Fruit fly (Drosophila melanogaster) whole organism, embryonic: ENCODE results near the gene lilli.

Experiments used
- Awh ChIP-seq: fragments of 200-800 bp; sonication (Bioruptor generic); IDR thresholded peaks from 2 replicates; pipeline ENCODE4, ENCODE4 v1.3.6; 2022; ENCODE audit warnings: missing biosample characterization, missing genetic modification characterization
- Bgb ChIP-seq: fragments of 200-800 bp; sonication (Bioruptor generic); IDR thresholded peaks from 2 replicates; pipeline ENCODE4 v1.3.6; 2022; ENCODE audit warnings: missing biosample characterization, missing genetic modification characterization; ENCODE audit not compliant: partially characterized antibody
- CG11504 ChIP-seq: fragments of 200-800 bp; sonication (Bioruptor generic); optimal IDR thresholded peaks from 3 replicates; lab custom pipeline; 2019; ENCODE audit warnings: missing biosample characterization, mild to moderate bottlenecking, missing genetic modification characterization, moderate library complexity
- CG13624 ChIP-seq: fragments of 200-800 bp; sonication (Bioruptor generic); optimal IDR thresholded peaks from 2 replicates; lab custom pipeline; 2016; ENCODE audit warnings: missing biosample characterization, missing genetic modification characterization
- CG13775 ChIP-seq: fragments of 200-800 bp; sonication (Bioruptor generic); optimal IDR thresholded peaks from 3 replicates; lab custom pipeline; 2017; ENCODE audit warnings: missing biosample characterization, mild to moderate bottlenecking, missing genetic modification characterization
- CG1603 ChIP-seq: fragments of 200-800 bp; sonication (Bioruptor generic); optimal IDR thresholded peaks from 2 replicates; lab custom pipeline; 2019; ENCODE audit warnings: missing biosample characterization, mild to moderate bottlenecking, missing genetic modification characterization, moderate library complexity
- CG18011 ChIP-seq: fragments of 200-800 bp; sonication (Bioruptor generic); optimal IDR thresholded peaks from 2 replicates; lab custom pipeline; 2017; ENCODE audit warnings: missing biosample characterization, missing genetic modification characterization, mild to moderate bottlenecking, moderate library complexity, missing genotype
- CG1832 ChIP-seq: fragments of 200-800 bp; sonication (Bioruptor generic); optimal IDR thresholded peaks from 2 replicates; lab custom pipeline; 2017; ENCODE audit warnings: missing biosample characterization, mild to moderate bottlenecking, missing genetic modification characterization, inconsistent platforms
- CG18764 ChIP-seq: fragments of 200-800 bp; sonication (Bioruptor generic); optimal IDR thresholded peaks from 3 replicates; lab custom pipeline; 2016; ENCODE audit warnings: missing biosample characterization, missing genetic modification characterization
- CG2678 ChIP-seq: fragments of 200-800 bp; sonication (Bioruptor generic); optimal IDR thresholded peaks from 3 replicates; lab custom pipeline; 2019; ENCODE audit warnings: missing biosample characterization, mild to moderate bottlenecking, missing genetic modification characterization, moderate library complexity
- CG31388 ChIP-seq: fragments of 200-800 bp; sonication (Bioruptor generic); optimal IDR thresholded peaks from 2 replicates; lab custom pipeline; 2016; ENCODE audit warnings: missing biosample characterization, missing genetic modification characterization
- CG4404 ChIP-seq: fragments of 200-800 bp; sonication (Bioruptor generic); IDR thresholded peaks from 2 replicates; pipeline ENCODE4 v1.3.6; 2022; ENCODE audit warnings: missing biosample characterization, missing genetic modification characterization
- CG4854 ChIP-seq: fragments of 200-800 bp; sonication (Bioruptor generic); optimal IDR thresholded peaks from 2 replicates; lab custom pipeline; 2016; ENCODE audit warnings: missing biosample characterization, missing genetic modification characterization, inconsistent platforms
- CG7357 ChIP-seq: fragments of 200-800 bp; sonication (Bioruptor generic); IDR thresholded peaks from 3 replicates; pipeline ENCODE4 v1.3.6; 2022; ENCODE audit warnings: missing biosample characterization, missing genetic modification characterization
- CG8290 ChIP-seq, 3 experiments: fragments of 200-800 bp; sonication (Bioruptor generic); optimal IDR thresholded peaks; 2 replicates each; lab custom pipeline; 2016 to 2019; ENCODE audit warnings: missing biosample characterization in 3 of 3, missing genetic modification characterization in 3 of 3, mild to moderate bottlenecking in 2 of 3, moderate library complexity in 1 of 3
- CG8765 ChIP-seq: fragments of 200-800 bp; sonication (Bioruptor generic); IDR thresholded peaks from 2 replicates; pipeline ENCODE4 v1.3.6; 2022; ENCODE audit warnings: missing biosample characterization, missing genetic modification characterization
- CG9797 ChIP-seq: fragments of 200-800 bp; sonication (Bioruptor generic); optimal IDR thresholded peaks from 3 replicates; lab custom pipeline; 2018; ENCODE audit warnings: missing biosample characterization, mild to moderate bottlenecking, missing genetic modification characterization
- Dek ChIP-seq: fragments of 200-800 bp; sonication (Bioruptor generic); optimal IDR thresholded peaks from 3 replicates; lab custom pipeline; 2019; ENCODE audit warnings: missing biosample characterization, mild to moderate bottlenecking, missing genetic modification characterization, moderate library complexity
- Drgx ChIP-seq: fragments of 200-800 bp; sonication (Bioruptor generic); IDR thresholded peaks from 2 replicates; pipeline ENCODE4 v1.3.6; 2022; ENCODE audit warnings: missing biosample characterization, missing genetic modification characterization
- E2f1 ChIP-seq: fragments of 200-800 bp; sonication (Bioruptor generic); IDR thresholded peaks from 2 replicates; pipeline ENCODE4 v1.3.6; 2022; ENCODE audit warnings: missing biosample characterization, missing genetic modification characterization
- HLHmδ ChIP-seq: fragments of 200-800 bp; sonication (Bioruptor generic); optimal IDR thresholded peaks from 2 replicates; lab custom pipeline; 2018; ENCODE audit warnings: missing biosample characterization, mild to moderate bottlenecking, missing genetic modification characterization, moderate library complexity
- Hmr ChIP-seq: fragments of 200-800 bp; sonication (Bioruptor generic); optimal IDR thresholded peaks from 3 replicates; lab custom pipeline; 2017; ENCODE audit warnings: mild to moderate bottlenecking, missing biosample characterization, missing genetic modification reagents, missing genetic modification characterization
- Hsf ChIP-seq: fragments of 200-800 bp; sonication (Bioruptor generic); optimal IDR thresholded peaks from 3 replicates; lab custom pipeline; 2016; ENCODE audit warnings: missing biosample characterization, missing genetic modification characterization
- Jarid2 ChIP-seq: fragments of 200-800 bp; sonication (Bioruptor generic); optimal IDR thresholded peaks from 3 replicates; lab custom pipeline; 2017; ENCODE audit warnings: mild to moderate bottlenecking, missing biosample characterization, missing genetic modification reagents, missing genetic modification characterization
- NC2β ChIP-seq: fragments of 200-800 bp; sonication (Bioruptor generic); optimal IDR thresholded peaks from 2 replicates; lab custom pipeline; 2016; ENCODE audit warnings: missing biosample characterization, missing genetic modification characterization
- Sox102F ChIP-seq: fragments of 200-800 bp; sonication (Bioruptor generic); optimal IDR thresholded peaks from 2 replicates; lab custom pipeline; 2018; ENCODE audit warnings: missing biosample characterization, mild to moderate bottlenecking, missing genetic modification characterization, moderate library complexity
- Xbp1 ChIP-seq: fragments of 200-800 bp; sonication (Bioruptor generic); optimal IDR thresholded peaks from 3 replicates; lab custom pipeline; 2016; ENCODE audit warnings: missing biosample characterization, mild to moderate bottlenecking, missing genetic modification characterization
- ap ChIP-seq: fragments of 200-800 bp; sonication (Bioruptor generic); IDR thresholded peaks from 2 replicates; pipeline ENCODE4 v1.3.6; 2022; ENCODE audit warnings: missing biosample characterization, missing genetic modification characterization
- bbx ChIP-seq: fragments of 200-800 bp; sonication (Bioruptor generic); IDR thresholded peaks from 2 replicates; pipeline ENCODE4 v1.3.6; 2022; ENCODE audit warnings: missing biosample characterization, missing genetic modification characterization; ENCODE audit not compliant: partially characterized antibody
- bowl ChIP-seq: fragments of 200-800 bp; sonication (Bioruptor generic); IDR thresholded peaks from 2 replicates; pipeline ENCODE4 v1.3.6; 2022; ENCODE audit warnings: missing biosample characterization, missing genetic modification characterization
- cad ChIP-seq: fragments of >200 bp; optimal IDR thresholded peaks from 2 replicates; lab custom pipeline; 2017; ENCODE audit warnings: missing biosample characterization, missing genetic modification characterization
- chm ChIP-seq: fragments of 200-800 bp; sonication (Bioruptor generic); IDR thresholded peaks from 2 replicates; pipeline ENCODE4 v1.3.6; 2022; ENCODE audit warnings: missing biosample characterization, missing genetic modification characterization
- croc ChIP-seq: fragments of 200-800 bp; sonication (Bioruptor generic); conservative IDR thresholded peaks from 3 replicates; pipeline ENCODE4 v1.3.6; 2022; ENCODE audit warnings: missing biosample characterization, missing genetic modification characterization
- cwo ChIP-seq: fragments of 200-800 bp; sonication (Bioruptor generic); optimal IDR thresholded peaks from 3 replicates; lab custom pipeline; 2017; ENCODE audit warnings: missing biosample characterization, missing genetic modification characterization, mild to moderate bottlenecking, moderate library complexity, missing genetic modification reagents
- en ChIP-seq: fragments of 200-800 bp; sonication (Bioruptor generic); optimal IDR thresholded peaks from 2 replicates; lab custom pipeline; 2016; ENCODE audit warnings: missing biosample characterization, missing genetic modification characterization
- grn ChIP-seq: fragments of 200-800 bp; sonication (Bioruptor generic); optimal IDR thresholded peaks from 3 replicates; lab custom pipeline; 2017; ENCODE audit warnings: missing biosample characterization, missing genetic modification characterization
- ham ChIP-seq: fragments of 200-800 bp; sonication (Bioruptor generic); IDR thresholded peaks from 2 replicates; pipeline ENCODE4 v1.3.6; 2022; ENCODE audit warnings: missing biosample characterization, missing genetic modification characterization
- hb ChIP-seq: fragments of 200-800 bp; sonication (Bioruptor generic); IDR thresholded peaks from 3 replicates; pipeline ENCODE4 v1.3.6; 2022; ENCODE audit warnings: missing biosample characterization, missing genetic modification characterization; ENCODE audit not compliant: partially characterized antibody
- hkb ChIP-seq, 2 experiments: fragments of 200-800 bp in 1 of 2; fragments of >200 bp in 1 of 2; sonication (Bioruptor generic) in 1 of 2; IDR thresholded peaks in 1 of 2; optimal IDR thresholded peaks in 1 of 2; 2 replicates each; pipeline versions ENCODE4 v1.3.6 to Lab custom; 2017 to 2022; ENCODE audit warnings: missing biosample characterization in 1 of 2, missing genetic modification characterization in 1 of 2
- insv ChIP-seq, 2 experiments: fragments of 200-800 bp; sonication (Bioruptor generic); optimal IDR thresholded peaks; 3 replicates each; lab custom pipeline; 2016 to 2018; ENCODE audit warnings: missing biosample characterization in 2 of 2, missing genetic modification characterization in 2 of 2
- inv ChIP-seq: fragments of 200-800 bp; sonication (Bioruptor generic); IDR thresholded peaks from 2 replicates; pipeline ENCODE4 v1.3.6; 2022; ENCODE audit warnings: missing biosample characterization, missing genetic modification characterization; ENCODE audit not compliant: partially characterized antibody
- sc ChIP-seq, 3 experiments: fragments of >200 bp in 2 of 3; fragments of 200-800 bp in 1 of 3; sonication (Bioruptor generic) in 1 of 3; optimal IDR thresholded peaks; 2 replicates in 2 of 3; 3 replicates in 1 of 3; lab custom pipeline; 2017; ENCODE audit warnings: mild to moderate bottlenecking in 1 of 3, missing biosample characterization in 1 of 3, missing genetic modification characterization in 1 of 3, missing genetic modification reagents in 1 of 3
- shn ChIP-seq: fragments of 200-800 bp; sonication (Bioruptor generic); optimal IDR thresholded peaks from 3 replicates; lab custom pipeline; 2016; ENCODE audit warnings: missing biosample characterization, missing genetic modification characterization
- tap ChIP-seq: fragments of 200-800 bp; optimal IDR thresholded peaks from 3 replicates; lab custom pipeline; 2019; ENCODE audit warnings: missing biosample characterization, mild to moderate bottlenecking, missing genetic modification characterization, moderate library complexity
- unc-4 ChIP-seq: fragments of 200-800 bp; sonication (Bioruptor generic); IDR thresholded peaks from 2 replicates; pipeline ENCODE4 v1.3.6; 2022; ENCODE audit warnings: missing biosample characterization, missing genetic modification characterization; ENCODE audit not compliant: partially characterized antibody
- zfh2 ChIP-seq: fragments of 200-800 bp; sonication (Bioruptor generic); optimal IDR thresholded peaks from 2 replicates; lab custom pipeline; 2016; ENCODE audit warnings: missing biosample characterization, missing genetic modification characterization

lilli gene

DNA sequence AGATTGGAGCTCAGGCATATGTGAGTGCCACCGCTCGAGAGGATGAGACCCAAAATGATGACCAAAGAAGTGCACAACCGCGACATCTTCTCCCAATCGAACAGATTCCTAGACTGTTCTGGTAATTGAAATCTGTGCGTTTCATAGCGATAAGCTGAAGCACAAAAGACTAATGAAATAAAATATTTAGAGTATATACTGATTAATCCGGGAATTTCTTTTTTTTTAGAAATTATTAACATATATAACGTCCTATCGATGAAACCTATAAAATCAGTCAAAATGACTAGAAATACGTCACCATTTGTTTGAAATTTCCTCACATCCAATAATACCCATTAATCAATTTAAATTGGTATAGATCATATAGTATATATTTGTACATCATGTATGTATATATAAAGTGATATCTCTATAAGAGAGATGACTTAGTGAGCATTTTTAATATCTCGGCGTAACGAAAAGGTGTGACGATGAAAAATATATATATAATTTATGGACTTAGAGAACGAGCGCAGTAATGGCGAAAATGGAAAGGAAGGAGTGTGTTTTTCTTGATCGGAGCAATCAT is 38.5 kb upstream of the lilli start, which contains the start of the genes CG3117 and CG2983:
Gene CG3117 (minus strand): TSS at position 101 of the 571 bp plus-strand sequence.
Gene CG2983 (plus strand): TSS at position 521 of the 571 bp plus-strand sequence.
- no peak for TF ChIP-seq HLHmδ
- no peak for TF ChIP-seq CG4404
- TF ChIP-seq tap (tag; lab: Kevin White, UChicago), result no peak
- TF ChIP-seq Bgb (GFP tag; lab: Robert Waterston, UW), result no peak
- no peak for TF ChIP-seq shn
- TF ChIP-seq inv (GFP tag; lab: Robert Waterston, UW), result no peak
- TF ChIP-seq grn (GFP tag; lab: Kevin White, UChicago), result no peak
- TF ChIP-seq CG7357 (GFP tag; lab: Robert Waterston, UW), result no peak
- no peak for TF ChIP-seq NC2β (GFP tag; lab: Kevin White, UChicago)
- TF ChIP-seq sc (optimal IDR thresholded peaks at IDR 0.05; lab: Kevin White, UChicago), result no peak
- TF ChIP-seq sc (GFP tag; optimal IDR thresholded peaks at IDR 0.05; lab: Kevin White, UChicago), result no peak
- no peak for TF ChIP-seq Dek

DNA sequence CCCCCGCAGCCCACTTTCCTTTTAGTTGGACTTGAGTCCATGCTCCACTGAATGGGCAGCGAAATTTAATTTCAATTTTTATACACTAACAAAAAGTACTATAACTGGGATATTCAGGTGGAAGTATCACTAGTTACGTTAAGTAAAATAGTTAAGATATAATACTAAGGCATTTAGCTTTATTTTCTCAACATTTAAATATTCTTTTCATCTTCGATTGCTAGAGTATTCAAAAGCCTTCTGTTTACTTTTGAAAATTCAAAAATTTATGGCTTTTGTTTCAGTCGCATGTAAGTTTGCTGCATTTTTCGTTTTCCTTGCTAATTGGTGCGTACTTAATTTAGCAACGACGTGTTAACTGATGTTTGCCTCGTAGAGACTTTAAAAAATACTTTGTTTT is 34.1 kb upstream of the lilli start:
- TF ChIP-seq CG18011 (GFP tag; lab: Kevin White, UChicago) (no peak), CG8765 (no peak), E2f1 (GFP tag; lab: Robert Waterston, UW) (no peak), CG4854 (GFP tag; lab: Kevin White, UChicago) (no peak), Xbp1 (GFP tag; lab: Kevin White, UChicago) (no peak), bbx (GFP tag; lab: Robert Waterston, UW) (no peak), Drgx (peak; percentile 40; the same call in 1 of the 2 replicates), Sox102F (GFP tag; lab: Kevin White, UChicago) (peak; percentile 8)

dm6 chr2L:2855204-2855768 is 30.4 kb upstream of the lilli start:
- TF ChIP-seq insv (GFP tag; optimal IDR thresholded peaks at IDR 0.05; lab: Kevin White, UChicago) (no peak), CG31388 (no peak), hkb (optimal IDR thresholded peaks at IDR 0.05; lab: Kevin White, UChicago) (no peak), hkb (GFP tag; IDR thresholded peaks at IDR 0.05; lab: Robert Waterston, UW) (no peak), CG8290 (GFP tag; optimal IDR thresholded peaks at IDR 0.05; lab: Kevin White, UChicago) (no peak), CG8290 (tag; optimal IDR thresholded peaks at IDR 0.05; lab: Kevin White, UChicago) (peak in 1 of 2 experiments; percentile 55), unc-4 (no peak), bowl (GFP tag; lab: Robert Waterston, UW) (peak; percentile 27; the same call in 1 of the 2 replicates), Hsf (GFP tag; lab: Kevin White, UChicago) (no peak), Hmr (GFP tag; lab: Kevin White, UChicago) (no peak), ham (no peak), hb (no peak), Awh (no peak), ap (GFP tag; lab: Robert Waterston, UW) (no peak), CG9797 (GFP tag; lab: Kevin White, UChicago) (no peak), CG1832 (GFP tag; lab: Kevin White, UChicago) (no peak), CG11504 (tag; lab: Kevin White, UChicago) (no peak), CG13775 (GFP tag; lab: Kevin White, UChicago) (no peak), cwo (GFP tag; lab: Kevin White, UChicago) (no peak), CG18764 (GFP tag; lab: Kevin White, UChicago) (no peak), chm (GFP tag; lab: Robert Waterston, UW) (no peak), CG13624 (no peak), croc (GFP tag; lab: Robert Waterston, UW) (no peak), CG2678 (no peak), zfh2 (GFP tag; lab: Kevin White, UChicago) (no peak), Jarid2 (GFP tag; lab: Kevin White, UChicago) (peak; percentile 59), cad (no peak), en (GFP tag; lab: Kevin White, UChicago) (no peak), CG1603 (tag; lab: Kevin White, UChicago) (peak; percentile 46)
